Fruit fly (Drosophila melanogaster) whole organism, embryonic: ENCODE results near the gene Torsin.
A peak's percentile ranks its signal among the peaks of the same experiment; 100 is the strongest.

Experiments
- ATbp ChIP-seq: fragments of 200-800 bp; sonication (Bioruptor generic); optimal IDR thresholded peaks from 2 replicates; lab custom pipeline; 2017; ENCODE audit warnings: missing biosample characterization, mild to moderate bottlenecking, missing genetic modification characterization, missing genetic modification reagents
- CG10274 ChIP-seq: fragments of 200-800 bp; sonication (Bioruptor generic); optimal IDR thresholded peaks from 3 replicates; lab custom pipeline; 2017; ENCODE audit warnings: missing biosample characterization, mild to moderate bottlenecking, missing genetic modification characterization
- CG10321 ChIP-seq: fragments of 200-800 bp; sonication (Bioruptor generic); IDR thresholded peaks from 2 replicates; pipeline ENCODE4 v1.3.6; 2022; ENCODE audit warnings: missing biosample characterization, missing genetic modification characterization
- CG14965 ChIP-seq: fragments of 200-800 bp; sonication (Bioruptor generic); optimal IDR thresholded peaks from 2 replicates; lab custom pipeline; 2016; ENCODE audit warnings: missing biosample characterization, missing genetic modification characterization, borderline replicate concordance
- CG17568 ChIP-seq: fragments of 200-800 bp; sonication (Bioruptor generic); optimal IDR thresholded peaks from 2 replicates; lab custom pipeline; 2018; ENCODE audit warnings: missing biosample characterization, mild to moderate bottlenecking, missing genetic modification characterization, moderate library complexity
- CG2875 ChIP-seq: fragments of 200-800 bp; sonication (Bioruptor generic); optimal IDR thresholded peaks from 2 replicates; lab custom pipeline; 2017; ENCODE audit warnings: missing biosample characterization, mild to moderate bottlenecking, missing genetic modification characterization, missing genetic modification reagents
- CG32767 ChIP-seq: fragments of 200-800 bp; sonication (Bioruptor generic); IDR thresholded peaks from 2 replicates; pipeline ENCODE4 v1.3.6; 2022; ENCODE audit warnings: missing biosample characterization, missing genetic modification characterization
- CG33557 ChIP-seq: fragments of 200-800 bp; sonication (Bioruptor generic); optimal IDR thresholded peaks from 2 replicates; lab custom pipeline; 2019; ENCODE audit warnings: missing biosample characterization, mild to moderate bottlenecking, missing genetic modification characterization, moderate library complexity
- CG3726 ChIP-seq: fragments of 200-800 bp; sonication (Bioruptor generic); IDR thresholded peaks from 3 replicates; pipeline ENCODE4, ENCODE4 v1.3.6; 2022; ENCODE audit warnings: missing biosample characterization, missing genetic modification characterization
- CG4282 ChIP-seq: fragments of 200-800 bp; sonication (Bioruptor generic); optimal IDR thresholded peaks from 2 replicates; lab custom pipeline; 2016; ENCODE audit warnings: missing biosample characterization, missing genetic modification characterization
- CG4617 ChIP-seq: fragments of 200-800 bp; sonication (Bioruptor generic); optimal IDR thresholded peaks from 3 replicates; lab custom pipeline; 2016; ENCODE audit warnings: missing biosample characterization, missing genetic modification characterization, borderline replicate concordance
- CG4730 ChIP-seq: fragments of 200-800 bp; sonication (Bioruptor generic); IDR thresholded peaks from 2 replicates; pipeline ENCODE4 v1.3.6; 2022; ENCODE audit warnings: missing biosample characterization, missing genetic modification characterization
- CG6175 ChIP-seq: fragments of 200-800 bp; sonication (Bioruptor generic); IDR thresholded peaks from 3 replicates; pipeline ENCODE4 v1.3.6; 2022; ENCODE audit warnings: missing biosample characterization, missing genetic modification characterization
- CG6854 ChIP-seq: fragments of 200-800 bp; sonication (Bioruptor generic); optimal IDR thresholded peaks from 3 replicates; lab custom pipeline; 2017; ENCODE audit warnings: missing biosample characterization, mild to moderate bottlenecking, missing genetic modification characterization
- CG7372 ChIP-seq: fragments of 200-800 bp; sonication (Bioruptor generic); IDR thresholded peaks from 2 replicates; pipeline ENCODE4 v1.3.6; 2022; ENCODE audit warnings: missing biosample characterization, missing genetic modification characterization
- CG7786 ChIP-seq: fragments of 200-800 bp; sonication (Bioruptor generic); optimal IDR thresholded peaks from 2 replicates; lab custom pipeline; 2016; ENCODE audit warnings: missing biosample characterization, missing genetic modification characterization
- CG8478 ChIP-seq: fragments of >200 bp; optimal IDR thresholded peaks from 2 replicates; lab custom pipeline; 2018
- CG9817 ChIP-seq: fragments of 200-800 bp; sonication (Bioruptor generic); optimal IDR thresholded peaks from 2 replicates; lab custom pipeline; 2018; ENCODE audit warnings: missing biosample characterization, mild to moderate bottlenecking, missing genetic modification characterization, moderate library complexity
- CkIIα-i1 ChIP-seq: fragments of 200-800 bp; sonication (Bioruptor generic); IDR thresholded peaks from 2 replicates; pipeline ENCODE4 v1.3.6; 2022; ENCODE audit warnings: missing biosample characterization, missing genetic modification characterization
- Dref ChIP-seq: fragments of 200-800 bp; sonication (Bioruptor generic); IDR thresholded peaks from 2 replicates; pipeline ENCODE4 v1.3.6; 2022; ENCODE audit warnings: missing biosample characterization, missing genetic modification characterization
- Hmx ChIP-seq: fragments of 200-800 bp; sonication (Bioruptor generic); optimal IDR thresholded peaks from 2 replicates; lab custom pipeline; 2016; ENCODE audit warnings: missing biosample characterization, missing genetic modification characterization
- Kr ChIP-seq: fragments of 200-800 bp; sonication (Bioruptor generic); optimal IDR thresholded peaks from 2 replicates; lab custom pipeline; 2017; ENCODE audit warnings: missing biosample characterization, mild to moderate bottlenecking, missing genetic modification characterization
- Lhr ChIP-seq: fragments of 200-800 bp; sonication (Bioruptor generic); optimal IDR thresholded peaks from 3 replicates; lab custom pipeline; 2017; ENCODE audit warnings: mild to moderate bottlenecking, missing biosample characterization, missing genetic modification reagents, missing genetic modification characterization
- NC2α ChIP-seq: fragments of 200-800 bp; sonication (Bioruptor generic); optimal IDR thresholded peaks from 2 replicates; lab custom pipeline; 2016; ENCODE audit warnings: missing biosample characterization, missing genetic modification characterization
- Opbp ChIP-seq: fragments of 200-800 bp; sonication (Bioruptor generic); IDR thresholded peaks from 3 replicates; pipeline ENCODE4 v1.3.6; 2022; ENCODE audit warnings: missing biosample characterization, missing genetic modification characterization; ENCODE audit not compliant: partially characterized antibody
- Pdp1 ChIP-seq, 2 experiments: fragments of 200-800 bp; sonication (Bioruptor generic); optimal IDR thresholded peaks; 3 replicates each; lab custom pipeline; 2016; ENCODE audit warnings: missing biosample characterization in 2 of 2, missing genetic modification characterization in 2 of 2, mild to moderate bottlenecking in 1 of 2, moderate library complexity in 1 of 2
- Sin3A ChIP-seq: fragments of >200 bp; optimal IDR thresholded peaks from 2 replicates; lab custom pipeline; 2018
- Trl ChIP-seq, 3 experiments: fragments of >200 bp in 2 of 3; fragments of 200-800 bp in 1 of 3; sonication (Bioruptor generic) in 1 of 3; optimal IDR thresholded peaks; 2 replicates in 1 of 3; 3 replicates in 2 of 3; lab custom pipeline; 2016 to 2017; ENCODE audit warnings: missing biosample characterization in 1 of 3, missing genetic modification characterization in 1 of 3
- ac ChIP-seq: fragments of 200-800 bp; sonication (Bioruptor generic); optimal IDR thresholded peaks from 3 replicates; lab custom pipeline; 2017; ENCODE audit warnings: missing biosample characterization, mild to moderate bottlenecking, missing genetic modification characterization
- ase ChIP-seq: fragments of 200-800 bp; sonication (Bioruptor generic); IDR thresholded peaks from 3 replicates; pipeline ENCODE4 v1.3.6; 2022; ENCODE audit warnings: missing biosample characterization, missing genetic modification characterization
- bsh ChIP-seq, 2 experiments: fragments of 200-800 bp; sonication (Bioruptor generic); optimal IDR thresholded peaks; 2 replicates each; lab custom pipeline; 2017 to 2018; ENCODE audit warnings: mild to moderate bottlenecking in 2 of 2, missing biosample characterization in 2 of 2, missing genetic modification characterization in 2 of 2, moderate library complexity in 1 of 2
- cas ChIP-seq: fragments of 200-800 bp; sonication (Bioruptor generic); IDR thresholded peaks from 2 replicates; pipeline ENCODE4 v1.3.6; 2022; ENCODE audit warnings: missing biosample characterization, missing genetic modification characterization
- caup ChIP-seq: fragments of 200-800 bp; sonication (Bioruptor generic); optimal IDR thresholded peaks from 3 replicates; lab custom pipeline; 2017; ENCODE audit warnings: missing biosample characterization, mild to moderate bottlenecking, missing genetic modification characterization, moderate library complexity; ENCODE audit not compliant: severe bottlenecking
- crc ChIP-seq: fragments of 200-800 bp; sonication (Bioruptor generic); optimal IDR thresholded peaks from 2 replicates; lab custom pipeline; 2016; ENCODE audit warnings: missing biosample characterization, missing genetic modification characterization
- crol ChIP-seq: fragments of 200-800 bp; sonication (Bioruptor generic); IDR thresholded peaks from 2 replicates; pipeline ENCODE4 v1.3.6; 2022; ENCODE audit warnings: missing biosample characterization, missing genetic modification characterization
- en ChIP-seq: fragments of 200-800 bp; sonication (Bioruptor generic); optimal IDR thresholded peaks from 2 replicates; lab custom pipeline; 2016; ENCODE audit warnings: missing biosample characterization, missing genetic modification characterization
- gsb-n ChIP-seq: fragments of 200-800 bp; sonication (Bioruptor generic); optimal IDR thresholded peaks from 3 replicates; lab custom pipeline; 2018; ENCODE audit warnings: missing biosample characterization, mild to moderate bottlenecking, missing genetic modification characterization
- jing ChIP-seq: fragments of 200-800 bp; sonication (Bioruptor generic); optimal IDR thresholded peaks from 2 replicates; lab custom pipeline; 2018; ENCODE audit warnings: missing biosample characterization, mild to moderate bottlenecking, missing genetic modification characterization
- jumu ChIP-seq: fragments of 200-800 bp; sonication (Bioruptor generic); optimal IDR thresholded peaks from 3 replicates; lab custom pipeline; 2016; ENCODE audit warnings: missing biosample characterization, missing genetic modification characterization
- kah ChIP-seq: fragments of 200-800 bp; sonication (Bioruptor generic); optimal IDR thresholded peaks from 2 replicates; lab custom pipeline; 2018; ENCODE audit warnings: missing biosample characterization, mild to moderate bottlenecking, missing genetic modification characterization
- nau ChIP-seq: fragments of 200-800 bp; sonication (Bioruptor generic); optimal IDR thresholded peaks from 3 replicates; lab custom pipeline; 2017; ENCODE audit warnings: missing biosample characterization, mild to moderate bottlenecking, missing genetic modification characterization, missing genetic modification reagents
- peb ChIP-seq: fragments of 200-800 bp; sonication (Bioruptor generic); IDR thresholded peaks from 2 replicates; pipeline ENCODE4 v1.3.6; 2022; ENCODE audit warnings: missing biosample characterization, missing genetic modification characterization
- pita ChIP-seq: fragments of 200-800 bp; sonication (Bioruptor generic); optimal IDR thresholded peaks from 2 replicates; lab custom pipeline; 2017; ENCODE audit warnings: missing biosample characterization, mild to moderate bottlenecking, missing genetic modification characterization
- prd ChIP-seq, 3 experiments: fragments of >200 bp in 2 of 3; fragments of 200-800 bp in 1 of 3; sonication (Bioruptor generic) in 1 of 3; optimal IDR thresholded peaks in 2 of 3; IDR thresholded peaks in 1 of 3; 2 replicates in 2 of 3; 3 replicates in 1 of 3; pipeline versions ENCODE4 v1.3.6 to Lab custom; 2017 to 2022; ENCODE audit warnings: missing biosample characterization in 1 of 3, missing genetic modification characterization in 1 of 3
- psq ChIP-seq: fragments of 200-800 bp; sonication (Bioruptor generic); optimal IDR thresholded peaks from 2 replicates; lab custom pipeline; 2017; ENCODE audit warnings: missing biosample characterization, missing genetic modification characterization
- pum ChIP-seq: fragments of 200-800 bp; sonication (Bioruptor generic); optimal IDR thresholded peaks from 2 replicates; lab custom pipeline; 2016; ENCODE audit warnings: missing biosample characterization, missing genetic modification characterization
- pzg ChIP-seq: fragments of 200-800 bp; sonication (Bioruptor generic); optimal IDR thresholded peaks from 3 replicates; lab custom pipeline; 2018; ENCODE audit warnings: missing biosample characterization, mild to moderate bottlenecking, missing genetic modification characterization, moderate library complexity
- so ChIP-seq: fragments of 200-800 bp; sonication (Bioruptor generic); IDR thresholded peaks from 3 replicates; pipeline ENCODE4 v1.3.6; 2022; ENCODE audit warnings: missing biosample characterization, missing genetic modification characterization
- sob ChIP-seq: fragments of 200-800 bp; sonication (Bioruptor generic); IDR thresholded peaks from 2 replicates; pipeline ENCODE4 v1.3.6; 2022; ENCODE audit warnings: missing biosample characterization, missing genetic modification characterization

The Torsin gene

dm6 chrX:4678913-4679812 is 29.3 kb upstream of the Torsin start, which contains the start of gene fzr (continued):
- TF ChIP-seq bsh (GFP tag; optimal IDR thresholded peaks at IDR 0.05; lab: Kevin White, UChicago): no peak
- no peak for TF ChIP-seq CG10274 (GFP tag; lab: Kevin White, UChicago)
- no peak for TF ChIP-seq Dref (GFP tag; lab: Robert Waterston, UW)
- TF ChIP-seq nau (GFP tag; lab: Kevin White, UChicago): no peak
- peak; percentile 29 for TF ChIP-seq Sin3A (lab: Kevin White, UChicago)
- no peak for TF ChIP-seq NC2α (GFP tag; lab: Kevin White, UChicago)
- TF ChIP-seq CG10321 (GFP tag; lab: Robert Waterston, UW): no peak
- TF ChIP-seq gsb-n (tag; lab: Kevin White, UChicago): no peak
- TF ChIP-seq jing: no peak
- peak; percentile 72 to 74 for TF ChIP-seq Trl (optimal IDR thresholded peaks at IDR 0.05; lab: Kevin White, UChicago)
- no peak for TF ChIP-seq Trl (GFP tag; optimal IDR thresholded peaks at IDR 0.05; lab: Kevin White, UChicago)
- no peak for TF ChIP-seq CG32767
- TF ChIP-seq caup: no peak
- TF ChIP-seq peb: no peak
- TF ChIP-seq jumu (GFP tag; lab: Kevin White, UChicago): no peak
- TF ChIP-seq CG33557 (GFP tag; lab: Kevin White, UChicago): no peak
- TF ChIP-seq pzg (GFP tag; lab: Kevin White, UChicago): peak; percentile 73
- no peak for TF ChIP-seq ase
- no peak for TF ChIP-seq Opbp (GFP tag; lab: Robert Waterston, UW)
- peak in 1 of 2 experiments; percentile 32 for TF ChIP-seq Pdp1 (GFP tag; optimal IDR thresholded peaks at IDR 0.05; lab: Kevin White, UChicago)
- no peak for TF ChIP-seq CG2875
- no peak for TF ChIP-seq CG7372
- no peak for TF ChIP-seq CkIIα-i1 (GFP tag; lab: Robert Waterston, UW)
- TF ChIP-seq Hmx (GFP tag; lab: Kevin White, UChicago): no peak
- TF ChIP-seq psq: no peak
- no peak for TF ChIP-seq ac (GFP tag; lab: Kevin White, UChicago)
- no peak for TF ChIP-seq crc (GFP tag; lab: Kevin White, UChicago)
- no peak for TF ChIP-seq CG4282
- no peak for TF ChIP-seq en (GFP tag; lab: Kevin White, UChicago)
- no peak for TF ChIP-seq pita (GFP tag; lab: Kevin White, UChicago)
- no peak for TF ChIP-seq CG8478 (lab: Kevin White, UChicago)
- no peak for TF ChIP-seq CG3726 (GFP tag; lab: Robert Waterston, UW)
- TF ChIP-seq cas (GFP tag; lab: Robert Waterston, UW): no peak
- no peak for TF ChIP-seq CG9817
- TF ChIP-seq Kr (GFP tag; lab: Kevin White, UChicago): no peak
- no peak for TF ChIP-seq pum (GFP tag; lab: Kevin White, UChicago)
- no peak for TF ChIP-seq ATbp (GFP tag; lab: Kevin White, UChicago)
- TF ChIP-seq sob (GFP tag; lab: Robert Waterston, UW): 0 out of 2 replicates have a peak, but pooled peaks have one; percentile 5
- peak; percentile 15 for TF ChIP-seq CG17568
- TF ChIP-seq CG4617: no peak
- no peak for TF ChIP-seq CG7786 (GFP tag; lab: Kevin White, UChicago)
- TF ChIP-seq Lhr: peak; percentile 33
- TF ChIP-seq so (GFP tag; lab: Robert Waterston, UW): no peak
- TF ChIP-seq CG14965 (GFP tag; lab: Kevin White, UChicago): no peak
- no peak for TF ChIP-seq CG6854 (GFP tag; lab: Kevin White, UChicago)
- TF ChIP-seq kah (GFP tag; lab: Kevin White, UChicago): no peak
- peak; percentile 60 for TF ChIP-seq crol (GFP tag; lab: Robert Waterston, UW)
- TF ChIP-seq prd (optimal IDR thresholded peaks at IDR 0.05; lab: Kevin White, UChicago): no peak
- no peak for TF ChIP-seq prd (GFP tag; IDR thresholded peaks at IDR 0.05; lab: Robert Waterston, UW)
- no peak for TF ChIP-seq CG4730 (GFP tag; lab: Robert Waterston, UW)
- no peak for TF ChIP-seq CG6175 (GFP tag; lab: Robert Waterston, UW)
